Worm (Caenorhabditis elegans): Measurements from ENCODE around the gene K07B1.7.

DNA sequence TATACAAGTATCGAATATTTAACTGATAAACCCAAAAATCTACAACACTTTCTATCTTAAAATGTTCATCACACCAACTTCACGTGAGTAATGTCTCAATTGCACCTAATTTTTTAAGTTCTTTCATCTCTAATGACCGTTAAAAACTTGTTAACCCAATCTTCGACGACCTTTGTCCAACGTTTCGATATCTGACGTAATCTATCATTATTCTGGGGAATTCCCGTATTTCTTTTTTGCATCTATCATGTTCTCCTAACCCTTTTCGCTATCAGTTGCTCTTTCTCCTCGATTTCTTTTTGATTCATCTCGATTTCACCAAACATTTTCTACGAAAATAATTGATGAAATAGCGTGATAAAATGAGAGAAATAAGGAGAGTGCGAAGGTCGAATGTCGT lies 19.1 kb downstream of the K07B1.7 start:
- TF ChIP-seq dao-5 (tag; optimal IDR thresholded peaks at IDR 0.05) (no peak), W03F9.2 (tag; optimal IDR thresholded peaks at IDR 0.05) (no peak), him-1 (tag; optimal IDR thresholded peaks at IDR 0.05) (no peak)

Data from whole organism, L4/young adult.